Fruit fly (Drosophila melanogaster) whole organism: ENCODE data around the gene Nhe1.

ENCODE experiments used
- CG8478 ChIP-seq: fragments of >200 bp; optimal IDR thresholded peaks from 2 replicates; lab custom pipeline; 2018; ENCODE audit warnings: inconsistent platforms
- EcR ChIP-seq, 2 experiments: fragments of >200 bp; optimal IDR thresholded peaks; 2 replicates each; lab custom pipeline; 2017; ENCODE audit warnings: missing biosample characterization in 2 of 2, missing genetic modification characterization in 2 of 2, missing genetic modification reagents in 2 of 2
- pan ChIP-seq: fragments of >200 bp; optimal IDR thresholded peaks from 2 replicates; lab custom pipeline; 2017
- psq ChIP-seq: fragments of >200 bp; optimal IDR thresholded peaks from 2 replicates; lab custom pipeline; 2017
- usp ChIP-seq: fragments of >200 bp; optimal IDR thresholded peaks from 2 replicates; lab custom pipeline; 2017; ENCODE audit warnings: missing biosample characterization, missing genetic modification characterization, mixed read lengths

dm6 chr2L:139610-140009 lies 33.1 kb upstream of the Nhe1 start:
- TF ChIP-seq EcR (GFP tag; optimal IDR thresholded peaks at IDR 0.05; lab: Kevin White, UChicago) (no peak), psq (lab: Kevin White, UChicago) (no peak), CG8478 (no peak), pan (lab: Kevin White, UChicago) (no peak), usp (GFP tag; lab: Kevin White, UChicago) (no peak)
